Worm (Caenorhabditis elegans): ENCODE measurements around the gene pha-1.

- TF ChIP-seq ref-1 (GFP tag; conservative IDR thresholded peaks at IDR 0.05) (no peak), ztf-29 (GFP tag; IDR thresholded peaks at IDR 0.05) (no peak), tab-1 (GFP tag; IDR thresholded peaks at IDR 0.05) (no peak), ztf-23 (GFP tag; IDR thresholded peaks at IDR 0.05) (no peak), flt-1 (GFP tag; IDR thresholded peaks at IDR 0.05) (no peak)
These were observed 17.8 kb downstream of the pha-1 start for ce11 chrIII:11149254-11149876.

Data from whole organism, midembryonic.